In the genomic region with DNA sequence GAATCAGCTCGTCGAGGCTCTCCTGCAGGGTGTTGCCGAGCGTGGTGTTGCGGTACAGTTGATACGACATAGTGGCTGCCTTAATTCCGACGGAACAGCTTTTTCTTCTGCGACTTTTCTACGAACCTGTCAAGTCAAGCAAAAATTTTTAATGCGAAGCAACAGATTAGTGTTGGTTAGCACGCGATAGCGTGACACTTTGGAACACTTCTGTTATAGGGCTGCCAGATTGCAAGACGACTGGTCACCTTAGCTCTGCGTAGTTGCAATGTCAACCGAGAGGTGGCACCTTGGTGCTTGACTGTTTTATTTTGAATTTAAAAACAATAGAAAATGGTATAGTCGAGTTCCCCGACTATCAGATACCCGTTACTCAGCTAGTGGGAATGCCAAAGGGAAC, we compare ENCODE assay signal across 6 fruit fly cellular contexts.
TF ChIP-seq lines count a peak whose summit lies in the region.

Gene TfIIA-S (minus strand): TSS at position 175 of the 400 bp plus-strand sequence.

- TF ChIP-seq CTCF in S2 (optimal IDR thresholded peaks at IDR 0.05; lab: Kevin White, UChicago), result peak; percentile 97 to 98
- peak; percentile 97 for TF ChIP-seq CTCF in whole organism, embryonic (GFP tag; optimal IDR thresholded peaks at IDR 0.05; lab: Kevin White, UChicago)

TF ChIP-seq in whole organism, adult, 20 proteins besides CTCF, POLR2A, EP300 and RAD21 (continues in another document):
- TF ChIP-seq CG5204 (GFP tag; optimal IDR thresholded peaks at IDR 0.05; lab: Kevin White, UChicago) (peak; percentile 64), pad (GFP tag; optimal IDR thresholded peaks at IDR 0.05; lab: Kevin White, UChicago) (peak; percentile 86), Clk (GFP tag; optimal IDR thresholded peaks at IDR 0.05; lab: Kevin White, UChicago) (peak; percentile 75), bab1 (GFP tag; optimal IDR thresholded peaks at IDR 0.05; lab: Kevin White, UChicago) (peak; percentile 84), Mnt (GFP tag; optimal IDR thresholded peaks at IDR 0.05; lab: Kevin White, UChicago) (peak; percentile 80), CG14711 (tag; optimal IDR thresholded peaks at IDR 0.05; lab: Kevin White, UChicago) (peak; percentile 59), Hr96 (GFP tag; optimal IDR thresholded peaks at IDR 0.05; lab: Kevin White, UChicago) (peak; percentile 78), CG1620 (GFP tag; optimal IDR thresholded peaks at IDR 0.05; lab: Kevin White, UChicago) (peak; percentile 96), CG12768 (GFP tag; optimal IDR thresholded peaks at IDR 0.05; lab: Kevin White, UChicago) (peak; percentile 83), kay (GFP tag; lab: Kevin White, UChicago; ENCODE audit: borderline replicate concordance) (no peak), cic (GFP tag; optimal IDR thresholded peaks at IDR 0.05; lab: Kevin White, UChicago) (peak; percentile 32), ovo (GFP tag; optimal IDR thresholded peaks at IDR 0.05; lab: Kevin White, UChicago) (peak; percentile 82), tj (GFP tag; optimal IDR thresholded peaks at IDR 0.05; lab: Kevin White, UChicago) (peak; percentile 61), CG11617 (GFP tag; optimal IDR thresholded peaks at IDR 0.05; lab: Kevin White, UChicago) (peak; percentile 2), cnc (optimal IDR thresholded peaks at IDR 0.05; lab: Kevin White, UChicago) (no peak), CG7045 (GFP tag; optimal IDR thresholded peaks at IDR 0.05; lab: Kevin White, UChicago) (peak; percentile 67), CG33017 (tag; optimal IDR thresholded peaks at IDR 0.05; lab: Kevin White, UChicago) (peak; percentile 53)

TF ChIP-seq in whole organism, embryonic, 481 proteins besides CTCF, POLR2A, EP300 and RAD21 (continues in another document):
- TF ChIP-seq mld (GFP tag; IDR thresholded peaks at IDR 0.05; lab: Robert Waterston, UW; ENCODE audit: partially characterized antibody) (no peak), CG30020 (tag; optimal IDR thresholded peaks at IDR 0.05; lab: Kevin White, UChicago) (peak; percentile 26), Dfd (GFP tag; optimal IDR thresholded peaks at IDR 0.05; lab: Kevin White, UChicago) (no peak), CG6689 (GFP tag; IDR thresholded peaks at IDR 0.05; lab: Robert Waterston, UW) (no peak), CG8388 (GFP tag; optimal IDR thresholded peaks at IDR 0.05; lab: Kevin White, UChicago) (no peak), sima (GFP tag; optimal IDR thresholded peaks at IDR 0.05; lab: Kevin White, UChicago) (peak; percentile 57), Spps (tag; optimal IDR thresholded peaks at IDR 0.05; lab: Kevin White, UChicago) (no peak), Elba2 (GFP tag; optimal IDR thresholded peaks at IDR 0.05; lab: Kevin White, UChicago) (peak; percentile 34), dmrt11E (tag; optimal IDR thresholded peaks at IDR 0.05; lab: Kevin White, UChicago) (peak; percentile 36), CG1832 (GFP tag; optimal IDR thresholded peaks at IDR 0.05; lab: Kevin White, UChicago) (no peak), phol (tag; optimal IDR thresholded peaks at IDR 0.05; lab: Kevin White, UChicago) (peak; percentile 72), corto (GFP tag; optimal IDR thresholded peaks at IDR 0.05; lab: Kevin White, UChicago) (no peak), CrebB (tag; optimal IDR thresholded peaks at IDR 0.05; lab: Kevin White, UChicago) (peak; percentile 41), Ravus (GFP tag; IDR thresholded peaks at IDR 0.05; lab: Robert Waterston, UW) (no peak), CG2199 (GFP tag; IDR thresholded peaks at IDR 0.05; lab: Robert Waterston, UW) (no peak), CG15479 (GFP tag; optimal IDR thresholded peaks at IDR 0.05; lab: Kevin White, UChicago) (no peak), dimm (GFP tag; IDR thresholded peaks at IDR 0.05; lab: Robert Waterston, UW) (no peak), MTF-1 (GFP tag; optimal IDR thresholded peaks at IDR 0.05; lab: Kevin White, UChicago; ENCODE audit: borderline replicate concordance) (peak; percentile 76)

TF ChIP-seq in whole organism, prepupa, 60 proteins besides CTCF, POLR2A, EP300 and RAD21 (continues in another document):
- peak; percentile 71 for TF ChIP-seq lz (GFP tag; optimal IDR thresholded peaks at IDR 0.05; lab: Kevin White, UChicago)
- TF ChIP-seq Sox14 (GFP tag; optimal IDR thresholded peaks at IDR 0.05; lab: Kevin White, UChicago), result peak; percentile 57
- peak in 1 of 2 experiments; percentile 25 for TF ChIP-seq ss (GFP tag; optimal IDR thresholded peaks at IDR 0.05; lab: Kevin White, UChicago)
- TF ChIP-seq CG6792 (GFP tag; optimal IDR thresholded peaks at IDR 0.05; lab: Kevin White, UChicago), result peak; percentile 23
- peak; percentile 71 for TF ChIP-seq esn (GFP tag; optimal IDR thresholded peaks at IDR 0.05; lab: Kevin White, UChicago)
- TF ChIP-seq svp (GFP tag; lab: Kevin White, UChicago), result no peak
- no peak for TF ChIP-seq Ets96B (tag; optimal IDR thresholded peaks at IDR 0.05; lab: Kevin White, UChicago)
- TF ChIP-seq Sox15 (GFP tag; optimal IDR thresholded peaks at IDR 0.05; lab: Kevin White, UChicago), result peak; percentile 27
- peak in 1 of 2 experiments; percentile 34 for TF ChIP-seq salr (GFP tag; optimal IDR thresholded peaks at IDR 0.05; lab: Kevin White, UChicago)
- TF ChIP-seq CG10631 (GFP tag; optimal IDR thresholded peaks at IDR 0.05; lab: Kevin White, UChicago), result peak; percentile 55
- TF ChIP-seq CG6854 (GFP tag; optimal IDR thresholded peaks at IDR 0.05; lab: Kevin White, UChicago), result peak; percentile 29
- TF ChIP-seq achi (GFP tag; optimal IDR thresholded peaks at IDR 0.05; lab: Kevin White, UChicago), result peak; percentile 64
- TF ChIP-seq Eip78C (GFP tag; lab: Kevin White, UChicago), result peak; percentile 59
- peak; percentile 74 for TF ChIP-seq cyc (GFP tag; optimal IDR thresholded peaks at IDR 0.05; lab: Kevin White, UChicago)
- peak; percentile 51 for TF ChIP-seq CG11902 (GFP tag; optimal IDR thresholded peaks at IDR 0.05; lab: Kevin White, UChicago)
- peak; percentile 56 for TF ChIP-seq Ets21C (GFP tag; optimal IDR thresholded peaks at IDR 0.05; lab: Kevin White, UChicago)
- TF ChIP-seq topi (GFP tag; optimal IDR thresholded peaks at IDR 0.05; lab: Kevin White, UChicago), result no peak
- TF ChIP-seq CG1621 (tag; optimal IDR thresholded peaks at IDR 0.05; lab: Kevin White, UChicago), result peak; percentile 65

TF ChIP-seq in whole organism, pupa, 21 proteins besides CTCF, POLR2A, EP300 and RAD21:
- TF ChIP-seq CG15710 (tag; optimal IDR thresholded peaks at IDR 0.05; lab: Kevin White, UChicago), result peak; percentile 27
- TF ChIP-seq rn (GFP tag; IDR thresholded peaks at IDR 0.05; lab: Robert Waterston, UW), result no peak
- TF ChIP-seq D1 (tag; optimal IDR thresholded peaks at IDR 0.05; lab: Kevin White, UChicago), result no peak

TF ChIP-seq in whole organism, wandering third instar larva, 38 proteins besides CTCF, POLR2A, EP300 and RAD21 (continues in another document):
- TF ChIP-seq sage (GFP tag; optimal IDR thresholded peaks at IDR 0.05; lab: Kevin White, UChicago), result no peak
- peak; percentile 95 for TF ChIP-seq Hr83 (GFP tag; optimal IDR thresholded peaks at IDR 0.05; lab: Kevin White, UChicago; ENCODE audit: poor library complexity, severe bottlenecking)
- TF ChIP-seq dl (GFP tag; optimal IDR thresholded peaks at IDR 0.05; lab: Kevin White, UChicago; ENCODE audit: insufficient read depth in 1 of 2, partially characterized antibody in 2 of 2), result no peak
- TF ChIP-seq Abd-B (GFP tag; optimal IDR thresholded peaks at IDR 0.05; lab: Kevin White, UChicago), result no peak
- peak; percentile 57 for TF ChIP-seq Jra (GFP tag; optimal IDR thresholded peaks at IDR 0.05; lab: Kevin White, UChicago)
- TF ChIP-seq brk (GFP tag; optimal IDR thresholded peaks at IDR 0.05; lab: Kevin White, UChicago), result no peak
- TF ChIP-seq br (GFP tag; optimal IDR thresholded peaks at IDR 0.05; lab: Kevin White, UChicago), result peak; percentile 79
- peak; percentile 10 for TF ChIP-seq CG32264 (GFP tag; optimal IDR thresholded peaks at IDR 0.05; lab: Kevin White, UChicago)
- peak; percentile 71 for TF ChIP-seq HLH106 (tag; optimal IDR thresholded peaks at IDR 0.05; lab: Kevin White, UChicago)
- TF ChIP-seq Hr78 (GFP tag; optimal IDR thresholded peaks at IDR 0.05; lab: Kevin White, UChicago), result no peak
- no peak for TF ChIP-seq Dfd (GFP tag; optimal IDR thresholded peaks at IDR 0.05; lab: Kevin White, UChicago)
- TF ChIP-seq rgr (GFP tag; optimal IDR thresholded peaks at IDR 0.05; lab: Kevin White, UChicago), result peak; percentile 87
- TF ChIP-seq lola (GFP tag; optimal IDR thresholded peaks at IDR 0.05; lab: Kevin White, UChicago), result no peak
- no peak for TF ChIP-seq CrebA (GFP tag; optimal IDR thresholded peaks at IDR 0.05; lab: Kevin White, UChicago; ENCODE audit: borderline replicate concordance)
- no peak for TF ChIP-seq woc (GFP tag; optimal IDR thresholded peaks at IDR 0.05; lab: Kevin White, UChicago)
- TF ChIP-seq Myc (optimal IDR thresholded peaks at IDR 0.05; lab: Kevin White, UChicago), result no peak
- no peak for TF ChIP-seq Hnf4 (GFP tag; optimal IDR thresholded peaks at IDR 0.05; lab: Kevin White, UChicago)
- TF ChIP-seq fru (GFP tag; optimal IDR thresholded peaks at IDR 0.05; lab: Kevin White, UChicago), result peak; percentile 72
- TF ChIP-seq Mio (GFP tag; optimal IDR thresholded peaks at IDR 0.05; lab: Kevin White, UChicago), result peak; percentile 44
- TF ChIP-seq psq (GFP tag; optimal IDR thresholded peaks at IDR 0.05; lab: Kevin White, UChicago), result peak; percentile 58
- no peak for TF ChIP-seq Vsx2 (GFP tag; optimal IDR thresholded peaks at IDR 0.05; lab: Kevin White, UChicago; ENCODE audit: partially characterized antibody)
- TF ChIP-seq dsf (GFP tag; optimal IDR thresholded peaks at IDR 0.05; lab: Kevin White, UChicago; ENCODE audit: borderline replicate concordance), result no peak
- TF ChIP-seq tai (GFP tag; optimal IDR thresholded peaks at IDR 0.05; lab: Kevin White, UChicago), result no peak
- TF ChIP-seq Sp1 (GFP tag; optimal IDR thresholded peaks at IDR 0.05; lab: Kevin White, UChicago), result peak; percentile 61
- peak; percentile 45 for TF ChIP-seq GATAd (GFP tag; optimal IDR thresholded peaks at IDR 0.05; lab: Kevin White, UChicago)
- TF ChIP-seq pan (optimal IDR thresholded peaks at IDR 0.05; lab: Kevin White, UChicago), result no peak
- TF ChIP-seq h (GFP tag; optimal IDR thresholded peaks at IDR 0.05; lab: Kevin White, UChicago), result peak; percentile 83
- no peak for TF ChIP-seq jim (GFP tag; optimal IDR thresholded peaks at IDR 0.05; lab: Kevin White, UChicago)
- no peak for TF ChIP-seq Rel (GFP tag; optimal IDR thresholded peaks at IDR 0.05; lab: Kevin White, UChicago)
- TF ChIP-seq Rel (tag; optimal IDR thresholded peaks at IDR 0.05; lab: Kevin White, UChicago), result peak; percentile 69
- TF ChIP-seq dmrt93B (GFP tag; optimal IDR thresholded peaks at IDR 0.05; lab: Kevin White, UChicago), result peak; percentile 58
- peak; percentile 78 for TF ChIP-seq sv (GFP tag; optimal IDR thresholded peaks at IDR 0.05; lab: Kevin White, UChicago)
- peak; percentile 66 for TF ChIP-seq OdsH (GFP tag; optimal IDR thresholded peaks at IDR 0.05; lab: Kevin White, UChicago)
- TF ChIP-seq N (GFP tag; optimal IDR thresholded peaks at IDR 0.05; lab: Kevin White, UChicago), result no peak
- TF ChIP-seq ey (GFP tag; optimal IDR thresholded peaks at IDR 0.05; lab: Kevin White, UChicago), result peak; percentile 75
